Worm (Caenorhabditis elegans) whole organism, L1 larva: ENCODE data around the gene B0281.1.

Source experiments
- ama-1 ChIP-seq: fragments of 150-350 bp; optimal IDR thresholded peaks from 2 replicates; lab custom pipeline; 2014
- blmp-1 ChIP-seq: fragments of 150-350 bp; optimal IDR thresholded peaks from 2 replicates; lab custom pipeline; 2014; ENCODE audit warnings: missing biosample characterization, missing genetic modification characterization
- ceh-82 ChIP-seq, 3 experiments: fragments of 150-350 bp in 1 of 3; sonication (generic microtip) in 2 of 3; optimal IDR thresholded peaks; 2 replicates each; lab custom pipeline; 2014 to 2017; ENCODE audit warnings: missing biosample characterization in 3 of 3, missing genetic modification characterization in 3 of 3
- pqm-1 ChIP-seq: sonication (generic microtip); optimal IDR thresholded peaks from 3 replicates; lab custom pipeline; 2017; ENCODE audit warnings: missing biosample characterization, missing genetic modification characterization

DNA sequence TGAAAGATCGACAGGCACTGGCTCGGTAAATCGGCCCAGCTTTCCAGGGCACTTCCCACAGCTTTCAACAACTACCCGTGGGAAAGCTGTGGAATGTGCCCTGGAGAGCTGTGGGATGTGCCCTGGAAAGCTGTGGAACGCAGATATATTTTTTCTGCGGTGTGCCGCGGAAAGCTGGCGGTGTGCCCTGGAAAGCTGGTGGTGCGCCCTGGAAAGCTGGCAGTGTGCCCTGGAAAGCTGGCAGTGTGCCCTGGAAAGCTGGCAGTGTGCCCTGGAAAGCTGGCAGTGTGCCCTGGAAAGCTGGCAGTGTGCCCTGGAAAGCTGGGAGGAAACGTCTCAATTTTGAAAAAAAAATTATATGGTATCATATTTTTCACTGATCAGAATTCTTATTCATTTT, 39.1 kb upstream of the B0281.1 start:
- no peak for TF ChIP-seq ceh-82 (tag; optimal IDR thresholded peaks at IDR 0.05; lab: Kevin White, UChicago)
- no peak for TF ChIP-seq ama-1 (lab: Kevin White, UChicago)
- TF ChIP-seq blmp-1 (tag; lab: Kevin White, UChicago) = no peak
- no peak for TF ChIP-seq pqm-1 (tag; lab: Kevin White, UChicago)
